Fruit fly (Drosophila melanogaster): ENCODE results near the gene plh.

Gene plh

dm6 chr3R:4974514-4975314 lies 36.1 kb downstream of the plh start (continued):
- TF ChIP-seq ci (GFP tag; IDR thresholded peaks at IDR 0.05) (peak; percentile 60), CG14860 (GFP tag; IDR thresholded peaks at IDR 0.05; ENCODE audit: partially characterized antibody) (no peak; the same call in 2 of the 3 replicates), pnt (GFP tag; optimal IDR thresholded peaks at IDR 0.05) (no peak), HLH3B (GFP tag; IDR thresholded peaks at IDR 0.05) (no peak), Aef1 (GFP tag; IDR thresholded peaks at IDR 0.05) (no peak), Fer1 (GFP tag; optimal IDR thresholded peaks at IDR 0.05) (no peak), z (GFP tag; IDR thresholded peaks at IDR 0.05) (0 out of 3 replicates have a peak, but pooled peaks have one; percentile 28), otp (GFP tag; IDR thresholded peaks at IDR 0.05) (peak; percentile 46; the same call in 1 of the 3 replicates), CG34376 (GFP tag; optimal IDR thresholded peaks at IDR 0.05) (no peak), CG6689 (GFP tag; IDR thresholded peaks at IDR 0.05) (no peak), Opbp (GFP tag; IDR thresholded peaks at IDR 0.05; ENCODE audit: partially characterized antibody) (0 out of 3 replicates have a peak, but pooled peaks have one; percentile 27), CG4730 (GFP tag; IDR thresholded peaks at IDR 0.05) (no peak), CG4820 (GFP tag; optimal IDR thresholded peaks at IDR 0.05) (peak; percentile 3), CG30431 (GFP tag; optimal IDR thresholded peaks at IDR 0.05) (peak; percentile 21), zfh1 (GFP tag; IDR thresholded peaks at IDR 0.05) (peak; percentile 47; the same call in 1 of the 3 replicates), Rfx (GFP tag; IDR thresholded peaks at IDR 0.05) (no peak), CG9817 (tag; optimal IDR thresholded peaks at IDR 0.05) (no peak), danr (GFP tag; IDR thresholded peaks at IDR 0.05) (no peak), kni (GFP tag; optimal IDR thresholded peaks at IDR 0.05) (no peak), Fer3 (tag; optimal IDR thresholded peaks at IDR 0.05) (no peak), Mrtf (GFP tag; IDR thresholded peaks at IDR 0.05) (no peak), sr (GFP tag; IDR thresholded peaks at IDR 0.05) (no peak), CG1832 (GFP tag; optimal IDR thresholded peaks at IDR 0.05) (no peak), Xbp1 (GFP tag; optimal IDR thresholded peaks at IDR 0.05) (no peak), caup (GFP tag; optimal IDR thresholded peaks at IDR 0.05; ENCODE audit: severe bottlenecking) (peak; percentile 12), crol (GFP tag; IDR thresholded peaks at IDR 0.05) (no peak), kay (GFP tag; optimal IDR thresholded peaks at IDR 0.05) (no peak), Dp (GFP tag; optimal IDR thresholded peaks at IDR 0.05) (no peak), CG3407 (GFP tag; optimal IDR thresholded peaks at IDR 0.05) (peak; percentile 5), CG5180 (GFP tag; optimal IDR thresholded peaks at IDR 0.05) (no peak), CG7556 (GFP tag; optimal IDR thresholded peaks at IDR 0.05) (peak; percentile 38), CG13287 (GFP tag; IDR thresholded peaks at IDR 0.05; ENCODE audit: partially characterized antibody) (no peak)

- TF ChIP-seq CG2199 (GFP tag; IDR thresholded peaks at IDR 0.05) = peak; percentile 35; the same call in 1 of the 3 replicates
- peak; percentile 28; the same call in 1 of the 2 replicates for TF ChIP-seq ara (GFP tag; IDR thresholded peaks at IDR 0.05)
- no peak for TF ChIP-seq CG18619 (GFP tag; optimal IDR thresholded peaks at IDR 0.05)
- peak; percentile 12 for TF ChIP-seq CG1233 (GFP tag; optimal IDR thresholded peaks at IDR 0.05)
- TF ChIP-seq Med (GFP tag) = peak; percentile 65
- TF ChIP-seq MESR4 (GFP tag; optimal IDR thresholded peaks at IDR 0.05) = no peak
- TF ChIP-seq CG12391 (tag; optimal IDR thresholded peaks at IDR 0.05) = peak; percentile 8
- TF ChIP-seq CG11504 (tag; optimal IDR thresholded peaks at IDR 0.05) = peak; percentile 4
- TF ChIP-seq lmd (GFP tag; IDR thresholded peaks at IDR 0.05) = no peak
- TF ChIP-seq pros (GFP tag; optimal IDR thresholded peaks at IDR 0.05) = peak; percentile 51
- 0 out of 2 replicates have a peak, but pooled peaks have one; percentile 11 for TF ChIP-seq CG31441 (GFP tag; IDR thresholded peaks at IDR 0.05)
- TF ChIP-seq Xrp1 (GFP tag; IDR thresholded peaks at IDR 0.05) = 0 out of 2 replicates have a peak, but pooled peaks have one; percentile 4
- no peak for TF ChIP-seq CG17361 (GFP tag; IDR thresholded peaks at IDR 0.05)
- TF ChIP-seq tap (tag; optimal IDR thresholded peaks at IDR 0.05) = peak; percentile 22
- peak; percentile 40 for TF ChIP-seq gem (tag; optimal IDR thresholded peaks at IDR 0.05)
- no peak for TF ChIP-seq pan (optimal IDR thresholded peaks at IDR 0.05)
- TF ChIP-seq pan (GFP tag; optimal IDR thresholded peaks at IDR 0.05 in 1 of 2, IDR thresholded peaks at IDR 0.05 in 1 of 2) = peak in 1 of 2 experiments; percentile 11
- peak; percentile 47 for TF ChIP-seq CG18262 (tag; optimal IDR thresholded peaks at IDR 0.05)
Measured at dm6 chr3R:4973762-4974369, 37.0 kb downstream of the plh start.
